Worm (Caenorhabditis elegans) whole organism, mixed stage, embryonic: ENCODE results near the gene rsp-5.

Experiments used
- ceh-83 ChIP-seq: fragments of 200-800 bp; sonication (Bioruptor generic); optimal IDR thresholded peaks from 2 replicates; lab custom pipeline; 2018; ENCODE audit warnings: mild to moderate bottlenecking, missing genetic modification characterization, missing compliant biosample characterization
- elt-3 ChIP-seq: fragments of 150-350 bp; optimal IDR thresholded peaks from 2 replicates; lab custom pipeline; 2014; ENCODE audit warnings: missing biosample characterization, missing genetic modification characterization
- lsy-2 ChIP-seq: fragments of 150-350 bp; optimal IDR thresholded peaks from 2 replicates; lab custom pipeline; 2014; ENCODE audit warnings: missing biosample characterization, missing genetic modification characterization
- nhr-12 ChIP-seq: fragments of 150-350 bp; optimal IDR thresholded peaks from 2 replicates; lab custom pipeline; 2014; ENCODE audit warnings: missing biosample characterization, missing genetic modification characterization
- unc-62 ChIP-seq: fragments of 150-350 bp; optimal IDR thresholded peaks from 2 replicates; lab custom pipeline; 2014; ENCODE audit warnings: missing biosample characterization, missing genetic modification reagents, missing genetic modification characterization
- zip-8 ChIP-seq: fragments of 150-350 bp; optimal IDR thresholded peaks from 2 replicates; lab custom pipeline; 2014; ENCODE audit warnings: missing biosample characterization, missing genetic modification characterization

DNA sequence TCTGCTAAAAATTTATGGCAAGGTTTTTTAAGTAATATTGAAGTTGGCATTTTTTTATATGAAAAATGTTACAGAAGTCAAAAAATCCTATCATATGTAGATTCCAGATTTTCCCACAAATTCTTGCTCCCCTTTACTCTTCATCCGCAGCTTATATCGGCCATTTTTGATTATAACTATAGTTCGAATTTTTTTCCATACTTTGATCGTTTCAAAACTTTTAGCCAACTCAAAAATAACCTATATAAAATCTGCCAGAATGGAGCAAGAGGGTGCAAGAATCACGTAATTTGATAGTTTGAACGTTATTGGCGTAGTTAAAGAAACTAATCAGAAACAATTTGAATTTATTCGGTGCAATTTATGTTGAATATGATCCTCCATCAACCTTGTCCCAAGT is 34.0 kb downstream of the rsp-5 start:
- TF ChIP-seq zip-8 (tag; lab: Kevin White, UChicago) (no peak), nhr-12 (tag; lab: Kevin White, UChicago) (no peak), unc-62 (GFP tag; lab: Kevin White, UChicago) (no peak), elt-3 (tag; lab: Kevin White, UChicago) (no peak), ceh-83 (GFP tag; lab: Kevin White, UChicago) (no peak), lsy-2 (tag; lab: Kevin White, UChicago) (no peak)
